Fruit fly (Drosophila melanogaster): ENCODE results near the gene Pi3K92E.
A peak's percentile ranks its signal among the peaks of the same experiment; 100 is the strongest.

The Pi3K92E gene

DNA sequence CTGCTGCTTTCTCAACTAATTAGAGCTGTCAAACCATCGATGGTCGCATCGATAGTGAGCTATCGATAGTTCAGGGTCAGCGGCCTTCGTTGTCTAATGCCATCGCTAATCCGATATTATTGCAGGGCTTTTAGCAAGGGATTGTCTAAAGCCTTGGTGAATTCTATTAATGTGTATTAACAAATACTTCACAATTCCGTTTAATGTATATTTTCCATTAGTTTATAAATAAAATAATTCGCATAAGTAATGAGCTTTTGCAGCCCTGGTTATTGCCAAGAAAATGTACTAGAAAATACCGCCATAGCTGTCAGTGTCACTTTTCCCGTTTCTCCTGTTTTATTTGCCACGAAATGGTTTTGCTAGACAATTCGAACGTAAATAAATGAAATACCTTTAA is 54.7 kb downstream of the Pi3K92E start, which contains the start of the genes EloB and Srp14 (continued):
- no peak for TF ChIP-seq CkIIα-i1 (GFP tag; IDR thresholded peaks at IDR 0.05)
- peak; percentile 77 for TF ChIP-seq CG18262 (tag; optimal IDR thresholded peaks at IDR 0.05)
- peak; percentile 1 for TF ChIP-seq sima (GFP tag; optimal IDR thresholded peaks at IDR 0.05)
- TF ChIP-seq CG18011 (GFP tag; optimal IDR thresholded peaks at IDR 0.05) = peak; percentile 66
- peak; percentile 78 to 83 for TF ChIP-seq dpn (GFP tag; optimal IDR thresholded peaks at IDR 0.05)
- TF ChIP-seq CG9609 (GFP tag; optimal IDR thresholded peaks at IDR 0.05) = peak; percentile 69
- peak; percentile 83 for TF ChIP-seq CG10267 (tag; optimal IDR thresholded peaks at IDR 0.05)
- TF ChIP-seq Rfx (GFP tag; IDR thresholded peaks at IDR 0.05) = peak; percentile 92
- TF ChIP-seq CG11456 (GFP tag; IDR thresholded peaks at IDR 0.05) = peak; percentile 84
- TF ChIP-seq CG6765 (GFP tag; optimal IDR thresholded peaks at IDR 0.05) = peak; percentile 78
- TF ChIP-seq CG17359 (tag; optimal IDR thresholded peaks at IDR 0.05) = peak; percentile 74
- TF ChIP-seq tup (GFP tag; optimal IDR thresholded peaks at IDR 0.05) = peak; percentile 60
- TF ChIP-seq Awh (GFP tag; IDR thresholded peaks at IDR 0.05) = peak; percentile 43; the same call in 1 of the 2 replicates
- TF ChIP-seq Sox100B (GFP tag; optimal IDR thresholded peaks at IDR 0.05) = no peak
- TF ChIP-seq Bgb (GFP tag; IDR thresholded peaks at IDR 0.05; ENCODE audit: partially characterized antibody) = peak; percentile 97
- TF ChIP-seq CG16815 (GFP tag; optimal IDR thresholded peaks at IDR 0.05) = peak; percentile 46
- peak; percentile 77 for TF ChIP-seq Lhr (GFP tag; optimal IDR thresholded peaks at IDR 0.05)
- TF ChIP-seq ro (GFP tag; IDR thresholded peaks at IDR 0.05) = peak; percentile 36; the same call in 1 of the 2 replicates
- peak; percentile 82 for TF ChIP-seq Bteb2 (GFP tag; optimal IDR thresholded peaks at IDR 0.05)
- TF ChIP-seq B-H1 (GFP tag; IDR thresholded peaks at IDR 0.05) = peak; percentile 43; the same call in 2 of the 3 replicates
- TF ChIP-seq slou (GFP tag; optimal IDR thresholded peaks at IDR 0.05) = peak; percentile 73
- TF ChIP-seq CG10543 (GFP tag; optimal IDR thresholded peaks at IDR 0.05) = peak; percentile 73
- peak; percentile 78 for TF ChIP-seq al (GFP tag; IDR thresholded peaks at IDR 0.05)
- peak; percentile 81 for TF ChIP-seq ind (GFP tag; optimal IDR thresholded peaks at IDR 0.05)
- TF ChIP-seq cad (GFP tag; optimal IDR thresholded peaks at IDR 0.05) = no peak
- peak; percentile 53 for TF ChIP-seq Hmx (GFP tag; optimal IDR thresholded peaks at IDR 0.05)
- TF ChIP-seq CG15011 (GFP tag; optimal IDR thresholded peaks at IDR 0.05) = no peak
- peak; percentile 81 for TF ChIP-seq CG15514 (GFP tag; optimal IDR thresholded peaks at IDR 0.05)
- peak; percentile 76 for TF ChIP-seq salm (tag; optimal IDR thresholded peaks at IDR 0.05)
- TF ChIP-seq CG31224 (GFP tag; IDR thresholded peaks at IDR 0.05) = peak; percentile 20; the same call in 1 of the 2 replicates
- TF ChIP-seq CG8924 (tag; optimal IDR thresholded peaks at IDR 0.05) = peak; percentile 87
- peak; percentile 59 for TF ChIP-seq CrebB (tag; optimal IDR thresholded peaks at IDR 0.05)
- no peak for TF ChIP-seq h (optimal IDR thresholded peaks at IDR 0.05)
- peak; percentile 90 for TF ChIP-seq vfl (GFP tag; optimal IDR thresholded peaks at IDR 0.05)
- peak; percentile 52 for TF ChIP-seq CG12236 (GFP tag; optimal IDR thresholded peaks at IDR 0.05)
- no peak for TF ChIP-seq Hmr (GFP tag; optimal IDR thresholded peaks at IDR 0.05)
- peak; percentile 79 for TF ChIP-seq CG1602 (GFP tag; optimal IDR thresholded peaks at IDR 0.05)
- no peak for TF ChIP-seq CG8359 (GFP tag; optimal IDR thresholded peaks at IDR 0.05; ENCODE audit: borderline replicate concordance)
- peak; percentile 81 for TF ChIP-seq Meics (GFP tag; optimal IDR thresholded peaks at IDR 0.05)
- no peak for TF ChIP-seq CG10431 (GFP tag; optimal IDR thresholded peaks at IDR 0.05)
- TF ChIP-seq Oaz (GFP tag; IDR thresholded peaks at IDR 0.05) = no peak
- TF ChIP-seq CG8281 (tag; optimal IDR thresholded peaks at IDR 0.05) = no peak
- peak; percentile 55 for TF ChIP-seq esg (GFP tag; conservative IDR thresholded peaks at IDR 0.05)
- peak; percentile 2 for TF ChIP-seq bigmax (GFP tag; optimal IDR thresholded peaks at IDR 0.05)
- peak; percentile 17 for TF ChIP-seq disco-r (GFP tag; optimal IDR thresholded peaks at IDR 0.05)
- TF ChIP-seq D (optimal IDR thresholded peaks at IDR 0.05) = no peak
- peak; percentile 24 for TF ChIP-seq D (GFP tag; optimal IDR thresholded peaks at IDR 0.05)
- TF ChIP-seq Optix (GFP tag; IDR thresholded peaks at IDR 0.05) = no peak
- peak; percentile 52 for TF ChIP-seq run (tag; optimal IDR thresholded peaks at IDR 0.05)
- peak; percentile 92 for TF ChIP-seq HLH4C (GFP tag; IDR thresholded peaks at IDR 0.05; ENCODE audit: partially characterized antibody)
- TF ChIP-seq klu (GFP tag; IDR thresholded peaks at IDR 0.05) = peak; percentile 58; the same call in 1 of the 2 replicates

All from whole organism, embryonic.